Worm (Caenorhabditis elegans): ENCODE data around the gene str-238.
A peak's percentile ranks its signal among the peaks of the same experiment; 100 is the strongest.

str-238 gene

ce11 chrV:728822-729493 lies 35.9 kb upstream of the str-238 start (continued):
- no peak for TF ChIP-seq zip-11 (GFP tag; IDR thresholded peaks at IDR 0.05)
- peak; percentile 94 for TF ChIP-seq hlh-11 (tag; optimal IDR thresholded peaks at IDR 0.05)
- no peak for TF ChIP-seq lin-29 (GFP tag; IDR thresholded peaks at IDR 0.05)
- TF ChIP-seq ZK337.2 (GFP tag; IDR thresholded peaks at IDR 0.05): no peak
- no peak for TF ChIP-seq ceh-44 (GFP tag; IDR thresholded peaks at IDR 0.05)
- peak; percentile 89 for TF ChIP-seq nhr-10 (tag; optimal IDR thresholded peaks at IDR 0.05)
- TF ChIP-seq nhr-76 (tag; optimal IDR thresholded peaks at IDR 0.05): no peak
- TF ChIP-seq ceh-32 (tag; optimal IDR thresholded peaks at IDR 0.05; ENCODE audit: poor library complexity): no peak
- TF ChIP-seq R02D3.7 (tag; optimal IDR thresholded peaks at IDR 0.05): no peak
- no peak for TF ChIP-seq ceh-82 (tag; optimal IDR thresholded peaks at IDR 0.05)
- no peak for TF ChIP-seq daf-12 (tag; optimal IDR thresholded peaks at IDR 0.05)
- TF ChIP-seq nhr-102 (tag; optimal IDR thresholded peaks at IDR 0.05): peak; percentile 18
- no peak for TF ChIP-seq skn-1 (tag; optimal IDR thresholded peaks at IDR 0.05)
- TF ChIP-seq spr-3 (GFP tag; optimal IDR thresholded peaks at IDR 0.05): no peak
- TF ChIP-seq snpc-1.2 (GFP tag; IDR thresholded peaks at IDR 0.05): no peak
- peak; percentile 13; the same call in 1 of the 2 replicates for TF ChIP-seq lin-38 (GFP tag; IDR thresholded peaks at IDR 0.05)
- TF ChIP-seq nhr-111 (GFP tag; optimal IDR thresholded peaks at IDR 0.05): peak; percentile 47
- TF ChIP-seq php-3 (GFP tag; IDR thresholded peaks at IDR 0.05): no peak
- TF ChIP-seq ces-1 (GFP tag; optimal IDR thresholded peaks at IDR 0.05): no peak
- TF ChIP-seq mxl-2 (GFP tag; conservative IDR thresholded peaks at IDR 0.05): no peak
- no peak for TF ChIP-seq zfp-2 (tag; optimal IDR thresholded peaks at IDR 0.05)
- TF ChIP-seq fkh-10 (GFP tag; optimal IDR thresholded peaks at IDR 0.05): no peak
- TF ChIP-seq lir-3 (tag; optimal IDR thresholded peaks at IDR 0.05): no peak
- TF ChIP-seq zfp-3 (GFP tag; conservative IDR thresholded peaks at IDR 0.05): 0 out of 2 replicates have a peak, but pooled peaks have one; percentile 23

ce11 chrV:730216-730615 lies 34.6 kb upstream of the str-238 start:
- TF ChIP-seq hif-1 (tag; optimal IDR thresholded peaks at IDR 0.05): peak in 1 of 2 experiments; percentile 47
- peak; percentile 25 for TF ChIP-seq spr-1 (tag; optimal IDR thresholded peaks at IDR 0.05)
- TF ChIP-seq lin-1 (GFP tag; IDR thresholded peaks at IDR 0.05): 0 out of 2 replicates have a peak, but pooled peaks have one; percentile 31
- 0 out of 2 replicates have a peak, but pooled peaks have one; percentile 23 for TF ChIP-seq zfp-3 (GFP tag; conservative IDR thresholded peaks at IDR 0.05)
- 0 out of 2 replicates have a peak, but pooled peaks have one; percentile 29 for TF ChIP-seq lim-7 (GFP tag; IDR thresholded peaks at IDR 0.05)
- TF ChIP-seq dve-1 (tag; optimal IDR thresholded peaks at IDR 0.05; ENCODE audit: insufficient read depth): peak; percentile 89
- TF ChIP-seq php-3 (GFP tag; IDR thresholded peaks at IDR 0.05): peak; percentile 93
- TF ChIP-seq nhr-42 (GFP tag; IDR thresholded peaks at IDR 0.05): 0 out of 2 replicates have a peak, but pooled peaks have one; percentile 4
- peak; percentile 4 for TF ChIP-seq lin-13 (GFP tag; optimal IDR thresholded peaks at IDR 0.05)
- no peak for TF ChIP-seq D1046.2 (GFP tag; IDR thresholded peaks at IDR 0.05)
- TF ChIP-seq F37D6.2 (tag; optimal IDR thresholded peaks at IDR 0.05): no peak
- peak; percentile 19 for TF ChIP-seq nhr-28 (tag; optimal IDR thresholded peaks at IDR 0.05)
- no peak for TF ChIP-seq mxl-2 (GFP tag; conservative IDR thresholded peaks at IDR 0.05)
- TF ChIP-seq gei-8 (GFP tag; optimal IDR thresholded peaks at IDR 0.05): peak; percentile 2
- no peak for TF ChIP-seq Y75B8A.6 (GFP tag; IDR thresholded peaks at IDR 0.05)
- peak; percentile 64 for TF ChIP-seq ama-1 (optimal IDR thresholded peaks at IDR 0.05)
- TF ChIP-seq mdl-1 (tag; optimal IDR thresholded peaks at IDR 0.05): peak in 1 of 2 experiments; percentile 74
- TF ChIP-seq nhr-25 (tag; optimal IDR thresholded peaks at IDR 0.05; ENCODE audit: borderline replicate concordance, insufficient read depth): no peak
- peak; percentile 47 for TF ChIP-seq aha-1 (tag)
- peak; percentile 39 for TF ChIP-seq mes-2 (tag; optimal IDR thresholded peaks at IDR 0.05; ENCODE audit: poor library complexity, severe bottlenecking)
- peak; percentile 72 for TF ChIP-seq mxl-3 (GFP tag; optimal IDR thresholded peaks at IDR 0.05)
- peak; percentile 38 for TF ChIP-seq cey-2 (tag; optimal IDR thresholded peaks at IDR 0.05; ENCODE audit: borderline replicate concordance, insufficient read depth)
- TF ChIP-seq rbr-2 (tag; optimal IDR thresholded peaks at IDR 0.05): peak; percentile 13
- TF ChIP-seq hlh-11 (tag; optimal IDR thresholded peaks at IDR 0.05): peak; percentile 92
- peak; percentile 61 for TF ChIP-seq nhr-10 (tag; optimal IDR thresholded peaks at IDR 0.05)
- peak; percentile 60 for TF ChIP-seq nhr-77 (tag; optimal IDR thresholded peaks at IDR 0.05)
- no peak for TF ChIP-seq nhr-6 (tag; optimal IDR thresholded peaks at IDR 0.05)
- TF ChIP-seq T26A8.4 (GFP tag; IDR thresholded peaks at IDR 0.05): peak; percentile 78
- TF ChIP-seq Y5F2A.4 (GFP tag; optimal IDR thresholded peaks at IDR 0.05): no peak
- no peak for TF ChIP-seq madf-5 (GFP tag; IDR thresholded peaks at IDR 0.05)
